Fruit fly (Drosophila melanogaster) whole organism, embryonic: Measurements from ENCODE around the gene Mst57Da.

Source experiments
- Adf1 ChIP-seq: fragments of 200-800 bp; sonication (Bioruptor generic); IDR thresholded peaks from 2 replicates; pipeline ENCODE4 v1.3.6; 2022; ENCODE audit warnings: missing biosample characterization, missing genetic modification characterization
- BEAF-32 ChIP-seq: fragments of 200-800 bp; sonication (Bioruptor generic); optimal IDR thresholded peaks from 3 replicates; lab custom pipeline; 2017; ENCODE audit warnings: missing biosample characterization, missing genetic modification characterization, mild to moderate bottlenecking, moderate library complexity, missing genetic modification reagents
- C15 ChIP-seq: fragments of 200-800 bp; sonication (Bioruptor generic); IDR thresholded peaks from 3 replicates; pipeline ENCODE4 v1.3.6; 2022; ENCODE audit warnings: missing biosample characterization, missing genetic modification characterization
- CG10209 ChIP-seq: fragments of 200-800 bp; sonication (Bioruptor generic); optimal IDR thresholded peaks from 3 replicates; lab custom pipeline; 2017; ENCODE audit warnings: missing biosample characterization, mild to moderate bottlenecking, missing genetic modification characterization, missing genetic modification reagents
- CG11085 ChIP-seq: fragments of 200-800 bp; sonication (Bioruptor generic); IDR thresholded peaks from 2 replicates; pipeline ENCODE4 v1.3.6; 2022; ENCODE audit warnings: missing biosample characterization, missing genetic modification characterization
- CG11456 ChIP-seq: fragments of 200-800 bp; sonication (Bioruptor generic); IDR thresholded peaks from 3 replicates; pipeline ENCODE4 v1.3.6; 2022; ENCODE audit warnings: missing biosample characterization, missing genetic modification characterization
- CG14441 ChIP-seq: fragments of 200-800 bp; sonication (Bioruptor generic); IDR thresholded peaks from 2 replicates; pipeline ENCODE4 v1.3.6; 2022; ENCODE audit warnings: missing biosample characterization, missing genetic modification characterization
- CG18262 ChIP-seq: fragments of 200-800 bp; optimal IDR thresholded peaks from 3 replicates; lab custom pipeline; 2019; ENCODE audit warnings: missing biosample characterization, mild to moderate bottlenecking, missing genetic modification characterization, moderate library complexity
- CG18764 ChIP-seq: fragments of 200-800 bp; sonication (Bioruptor generic); optimal IDR thresholded peaks from 3 replicates; lab custom pipeline; 2016; ENCODE audit warnings: missing biosample characterization, missing genetic modification characterization
- CG31224 ChIP-seq: fragments of 200-800 bp; sonication (Bioruptor generic); IDR thresholded peaks from 2 replicates; pipeline ENCODE4 v1.3.6; 2022; ENCODE audit warnings: missing biosample characterization, missing genetic modification characterization
- CG34422 ChIP-seq: fragments of 200-800 bp; sonication (Bioruptor generic); IDR thresholded peaks from 3 replicates; pipeline ENCODE4 v1.3.6; 2022; ENCODE audit warnings: missing biosample characterization, missing genetic modification characterization
- CG3847 ChIP-seq: fragments of 200-800 bp; sonication (Bioruptor generic); IDR thresholded peaks from 2 replicates; pipeline ENCODE4 v1.3.6; 2022; ENCODE audit warnings: missing biosample characterization, missing genetic modification characterization
- CG7745 ChIP-seq: fragments of 200-800 bp; sonication (Bioruptor generic); optimal IDR thresholded peaks from 2 replicates; lab custom pipeline; 2018; ENCODE audit warnings: missing biosample characterization, mild to moderate bottlenecking, missing genetic modification characterization, moderate library complexity
- CG7987 ChIP-seq: fragments of 200-800 bp; sonication (Bioruptor generic); optimal IDR thresholded peaks from 2 replicates; lab custom pipeline; 2018; ENCODE audit warnings: missing biosample characterization, mild to moderate bottlenecking, missing genetic modification characterization, moderate library complexity
- CG8281 ChIP-seq: fragments of 200-800 bp; sonication (Bioruptor generic); optimal IDR thresholded peaks from 2 replicates; lab custom pipeline; 2018; ENCODE audit warnings: missing biosample characterization, mild to moderate bottlenecking, missing genetic modification characterization, moderate library complexity
- Camta ChIP-seq: fragments of 200-800 bp; sonication (Bioruptor generic); optimal IDR thresholded peaks from 2 replicates; lab custom pipeline; 2016; ENCODE audit warnings: missing biosample characterization, missing genetic modification characterization
- CoRest ChIP-seq: fragments of 200-800 bp; sonication (Bioruptor generic); optimal IDR thresholded peaks from 3 replicates; lab custom pipeline; 2018; ENCODE audit warnings: missing biosample characterization, mild to moderate bottlenecking, missing genetic modification characterization, moderate library complexity
- E2f1 ChIP-seq: fragments of 200-800 bp; sonication (Bioruptor generic); IDR thresholded peaks from 2 replicates; pipeline ENCODE4 v1.3.6; 2022; ENCODE audit warnings: missing biosample characterization, missing genetic modification characterization
- Eip74EF ChIP-seq, 2 experiments: fragments of 200-800 bp in 1 of 2; fragments of >200 bp in 1 of 2; sonication (Bioruptor generic) in 1 of 2; optimal IDR thresholded peaks; 2 replicates each; lab custom pipeline; 2017 to 2019; ENCODE audit warnings: missing biosample characterization in 2 of 2, missing genetic modification characterization in 2 of 2, mild to moderate bottlenecking in 1 of 2, moderate library complexity in 1 of 2
- Gug ChIP-seq: fragments of 200-800 bp; sonication (Bioruptor generic); IDR thresholded peaks from 4 replicates; pipeline ENCODE4 v1.3.6; 2022; ENCODE audit warnings: missing biosample characterization, missing genetic modification characterization
- HLHmδ ChIP-seq: fragments of 200-800 bp; sonication (Bioruptor generic); optimal IDR thresholded peaks from 2 replicates; lab custom pipeline; 2018; ENCODE audit warnings: missing biosample characterization, mild to moderate bottlenecking, missing genetic modification characterization, moderate library complexity
- Mes4 ChIP-seq: fragments of 200-800 bp; sonication (Bioruptor generic); optimal IDR thresholded peaks from 2 replicates; lab custom pipeline; 2016; ENCODE audit warnings: missing biosample characterization, missing genetic modification characterization
- Myb ChIP-seq: fragments of 200-800 bp; sonication (Bioruptor generic); optimal IDR thresholded peaks from 2 replicates; lab custom pipeline; 2016; ENCODE audit warnings: missing biosample characterization, missing genetic modification characterization
- Neu2 ChIP-seq: fragments of 200-800 bp; sonication (Bioruptor generic); optimal IDR thresholded peaks from 3 replicates; lab custom pipeline; 2016; ENCODE audit warnings: missing biosample characterization, missing genetic modification characterization, borderline replicate concordance
- Oli ChIP-seq: fragments of 200-800 bp; sonication (Bioruptor generic); optimal IDR thresholded peaks from 2 replicates; lab custom pipeline; 2018; ENCODE audit warnings: missing biosample characterization, mild to moderate bottlenecking, missing genetic modification characterization, moderate library complexity
- Stat92E ChIP-seq, 3 experiments: fragments of >200 bp in 2 of 3; fragments of 200-800 bp in 1 of 3; sonication (Bioruptor generic) in 1 of 3; optimal IDR thresholded peaks; 2 replicates each; lab custom pipeline; 2017 to 2019; ENCODE audit warnings: missing biosample characterization in 3 of 3, missing genetic modification characterization in 3 of 3, mild to moderate bottlenecking in 1 of 3, moderate library complexity in 1 of 3
- Trl ChIP-seq, 3 experiments: fragments of >200 bp in 2 of 3; fragments of 200-800 bp in 1 of 3; sonication (Bioruptor generic) in 1 of 3; optimal IDR thresholded peaks; 2 replicates in 1 of 3; 3 replicates in 2 of 3; lab custom pipeline; 2016 to 2017; ENCODE audit warnings: missing biosample characterization in 1 of 3, missing genetic modification characterization in 1 of 3
- ac ChIP-seq: fragments of 200-800 bp; sonication (Bioruptor generic); optimal IDR thresholded peaks from 3 replicates; lab custom pipeline; 2017; ENCODE audit warnings: missing biosample characterization, mild to moderate bottlenecking, missing genetic modification characterization
- ash1 ChIP-seq: fragments of 200-800 bp; sonication (Bioruptor generic); optimal IDR thresholded peaks from 2 replicates; lab custom pipeline; 2018; ENCODE audit warnings: missing biosample characterization, mild to moderate bottlenecking, missing genetic modification characterization
- bigmax ChIP-seq: fragments of 200-800 bp; sonication (Bioruptor generic); optimal IDR thresholded peaks from 2 replicates; lab custom pipeline; 2018; ENCODE audit warnings: missing biosample characterization, mild to moderate bottlenecking, missing genetic modification characterization
- chn ChIP-seq: fragments of 200-800 bp; sonication (Bioruptor generic); optimal IDR thresholded peaks from 2 replicates; lab custom pipeline; 2016; ENCODE audit warnings: missing biosample characterization, missing genetic modification characterization
- crp ChIP-seq, 2 experiments: fragments of 200-800 bp; sonication (Bioruptor generic); optimal IDR thresholded peaks; 2 replicates in 1 of 2; 3 replicates in 1 of 2; lab custom pipeline; 2017; ENCODE audit warnings: missing biosample characterization in 2 of 2, missing genetic modification characterization in 2 of 2, mild to moderate bottlenecking in 1 of 2, moderate library complexity in 1 of 2
- fd3F ChIP-seq: fragments of 200-800 bp; sonication (Bioruptor generic); optimal IDR thresholded peaks from 2 replicates; lab custom pipeline; 2018; ENCODE audit warnings: missing biosample characterization, mild to moderate bottlenecking, missing genetic modification characterization, moderate library complexity
- fu2 ChIP-seq: fragments of 200-800 bp; sonication (Bioruptor generic); optimal IDR thresholded peaks from 2 replicates; lab custom pipeline; 2016; ENCODE audit warnings: missing biosample characterization, missing genetic modification characterization
- gem ChIP-seq: fragments of 200-800 bp; sonication (Bioruptor generic); optimal IDR thresholded peaks from 2 replicates; lab custom pipeline; 2019; ENCODE audit warnings: missing biosample characterization, mild to moderate bottlenecking, missing genetic modification characterization, moderate library complexity
- her ChIP-seq: fragments of 200-800 bp; sonication (Bioruptor generic); optimal IDR thresholded peaks from 2 replicates; lab custom pipeline; 2016; ENCODE audit warnings: missing biosample characterization, missing genetic modification characterization
- hkb ChIP-seq, 2 experiments: fragments of 200-800 bp in 1 of 2; fragments of >200 bp in 1 of 2; sonication (Bioruptor generic) in 1 of 2; IDR thresholded peaks in 1 of 2; optimal IDR thresholded peaks in 1 of 2; 2 replicates each; pipeline versions ENCODE4 v1.3.6 to Lab custom; 2017 to 2022; ENCODE audit warnings: missing biosample characterization in 1 of 2, missing genetic modification characterization in 1 of 2
- klu ChIP-seq: fragments of 200-800 bp; sonication (Bioruptor generic); IDR thresholded peaks from 2 replicates; pipeline ENCODE4 v1.3.6; 2022; ENCODE audit warnings: missing biosample characterization, missing genetic modification characterization
- lola ChIP-seq, 3 experiments: fragments of >200 bp in 2 of 3; fragments of 200-800 bp in 1 of 3; sonication (Bioruptor generic) in 1 of 3; optimal IDR thresholded peaks; 2 replicates each; lab custom pipeline; 2017 to 2019; ENCODE audit warnings: missing biosample characterization in 3 of 3, missing genetic modification characterization in 3 of 3, mild to moderate bottlenecking in 1 of 3, moderate library complexity in 1 of 3
- nmo ChIP-seq: fragments of 200-800 bp; sonication (Bioruptor generic); optimal IDR thresholded peaks from 2 replicates; lab custom pipeline; 2018; ENCODE audit warnings: missing biosample characterization, mild to moderate bottlenecking, missing genetic modification characterization, moderate library complexity
- sc ChIP-seq, 3 experiments: fragments of >200 bp in 2 of 3; fragments of 200-800 bp in 1 of 3; sonication (Bioruptor generic) in 1 of 3; optimal IDR thresholded peaks; 2 replicates in 2 of 3; 3 replicates in 1 of 3; lab custom pipeline; 2017; ENCODE audit warnings: mild to moderate bottlenecking in 1 of 3, missing biosample characterization in 1 of 3, missing genetic modification characterization in 1 of 3, missing genetic modification reagents in 1 of 3
- sens-2 ChIP-seq: fragments of 200-800 bp; sonication (Bioruptor generic); IDR thresholded peaks from 2 replicates; pipeline ENCODE4 v1.3.6; 2022; ENCODE audit warnings: missing biosample characterization, missing genetic modification characterization
- sim ChIP-seq: fragments of 200-800 bp; sonication (Bioruptor generic); IDR thresholded peaks from 2 replicates; pipeline ENCODE4 v1.3.6; 2022; ENCODE audit warnings: missing biosample characterization, missing genetic modification characterization
- tna ChIP-seq: fragments of 200-800 bp; sonication (Bioruptor generic); IDR thresholded peaks from 2 replicates; pipeline ENCODE4 v1.3.6; 2022; ENCODE audit warnings: missing biosample characterization, missing genetic modification characterization; ENCODE audit not compliant: partially characterized antibody
- vnd ChIP-seq: fragments of 200-800 bp; sonication (Bioruptor generic); IDR thresholded peaks from 3 replicates; pipeline ENCODE4 v1.3.6; 2022; ENCODE audit warnings: missing biosample characterization, missing genetic modification characterization; ENCODE audit not compliant: partially characterized antibody

Mst57Da gene

DNA sequence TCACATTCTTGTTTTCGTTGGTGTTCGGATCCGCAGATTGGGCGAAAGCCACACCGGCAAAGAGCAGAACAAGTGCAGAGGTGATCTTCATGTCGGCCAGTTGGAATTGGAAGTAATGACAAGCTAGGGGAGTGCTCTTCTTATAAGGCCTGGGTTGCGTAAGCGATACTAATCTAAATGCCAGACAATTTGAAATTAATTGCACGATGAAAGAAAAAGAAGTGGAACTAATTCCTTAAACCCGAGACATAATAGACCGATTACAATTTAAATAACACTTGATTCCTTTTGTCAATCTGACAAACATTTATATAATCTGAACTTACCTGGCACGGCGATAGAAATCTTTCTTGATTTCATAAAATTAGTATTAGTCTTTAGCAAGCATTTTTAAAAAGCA is 885 bp downstream of the Mst57Da start, which contains the start of gene Mst57Db (continued):
- TF ChIP-seq hkb (optimal IDR thresholded peaks at IDR 0.05; lab: Kevin White, UChicago) (no peak), hkb (GFP tag; IDR thresholded peaks at IDR 0.05; lab: Robert Waterston, UW) (no peak)

DNA sequence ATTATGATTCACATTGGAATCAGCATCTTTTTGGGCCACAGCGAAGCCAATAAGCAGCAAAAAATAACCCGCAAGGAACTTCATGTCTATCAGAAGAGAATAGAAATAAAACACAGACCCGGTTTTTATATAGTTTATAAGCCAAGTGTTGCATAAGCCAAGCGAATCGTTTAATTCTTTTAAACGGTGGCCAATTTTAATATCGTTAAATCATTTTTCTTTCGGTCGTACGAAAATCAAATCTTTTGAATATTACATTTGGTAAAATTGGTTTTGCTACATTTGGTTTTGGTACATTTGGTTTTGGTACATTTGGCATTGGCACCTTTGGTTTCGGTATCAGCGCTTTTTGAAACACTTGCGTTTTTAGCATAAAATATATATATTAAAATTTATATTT is 1.6 kb downstream of the Mst57Da start, which contains the start of gene Sfp96F:
TSS of gene Sfp96F (minus strand) at position 101 of the 400 bp plus-strand sequence.
- TF ChIP-seq CG34422 (GFP tag; lab: Robert Waterston, UW): no peak
- no peak for TF ChIP-seq CG11085 (GFP tag; lab: Robert Waterston, UW)
- TF ChIP-seq Stat92E (GFP tag; optimal IDR thresholded peaks at IDR 0.05; lab: Kevin White, UChicago): no peak
- TF ChIP-seq Mes4 (GFP tag; lab: Kevin White, UChicago): no peak
- no peak for TF ChIP-seq ash1
- TF ChIP-seq CG3847 (GFP tag; lab: Robert Waterston, UW): no peak
- no peak for TF ChIP-seq CG10209
- TF ChIP-seq klu (GFP tag; lab: Robert Waterston, UW): no peak
- no peak for TF ChIP-seq gem (tag; lab: Kevin White, UChicago)
- TF ChIP-seq Neu2 (GFP tag; lab: Kevin White, UChicago): no peak
- no peak for TF ChIP-seq Oli (tag; lab: Kevin White, UChicago)
- TF ChIP-seq CoRest (tag; lab: Kevin White, UChicago): no peak
- no peak for TF ChIP-seq sim (GFP tag; lab: Robert Waterston, UW)
- TF ChIP-seq, all 482 proteins: peak for 0

DNA sequence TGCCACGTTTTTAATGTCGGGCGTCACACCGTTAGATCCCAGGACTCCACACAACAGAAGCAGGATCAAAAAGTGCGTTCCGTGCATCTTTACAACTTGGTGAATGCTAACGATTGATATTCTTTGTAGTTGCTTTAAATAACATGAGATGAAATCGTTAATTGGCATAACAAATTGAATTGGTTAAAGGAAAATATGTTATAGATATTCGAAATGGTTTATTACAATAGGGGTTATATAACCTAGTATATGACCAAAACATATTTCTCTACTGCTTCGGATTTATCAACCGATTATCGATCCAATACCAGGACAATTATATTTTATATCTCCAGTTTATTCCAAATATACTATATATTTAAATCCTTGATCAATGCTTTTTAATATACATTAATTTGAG is 2.1 kb downstream of the Mst57Da start, which contains the start of gene Mst57Dc:
TSS of gene Mst57Dc (minus strand) at position 101 of the 400 bp plus-strand sequence.
- TF ChIP-seq ac (GFP tag; lab: Kevin White, UChicago): no peak
- no peak for TF ChIP-seq CG18262 (tag; lab: Kevin White, UChicago)
- TF ChIP-seq tna (GFP tag; lab: Robert Waterston, UW): no peak
- TF ChIP-seq Mes4 (GFP tag; lab: Kevin White, UChicago): no peak
- TF ChIP-seq chn: no peak
- TF ChIP-seq CG18764 (GFP tag; lab: Kevin White, UChicago): no peak
- no peak for TF ChIP-seq HLHmδ (GFP tag; lab: Kevin White, UChicago)
- TF ChIP-seq CG7745 (tag; lab: Kevin White, UChicago): no peak
- TF ChIP-seq fu2 (GFP tag; lab: Kevin White, UChicago): no peak
- TF ChIP-seq CG8281 (tag; lab: Kevin White, UChicago): no peak
- TF ChIP-seq vnd (GFP tag; lab: Robert Waterston, UW): no peak
- no peak for TF ChIP-seq Gug (GFP tag; lab: Robert Waterston, UW)
- TF ChIP-seq Camta: no peak
- no peak for TF ChIP-seq Trl (optimal IDR thresholded peaks at IDR 0.05; lab: Kevin White, UChicago)
- no peak for TF ChIP-seq Trl (GFP tag; optimal IDR thresholded peaks at IDR 0.05; lab: Kevin White, UChicago)
- no peak for TF ChIP-seq sc (optimal IDR thresholded peaks at IDR 0.05; lab: Kevin White, UChicago)
- TF ChIP-seq sc (GFP tag; optimal IDR thresholded peaks at IDR 0.05; lab: Kevin White, UChicago): no peak
- TF ChIP-seq lola (GFP tag; optimal IDR thresholded peaks at IDR 0.05; lab: Kevin White, UChicago): no peak
- no peak for TF ChIP-seq BEAF-32 (GFP tag; lab: Kevin White, UChicago)
- no peak for TF ChIP-seq crp (GFP tag; optimal IDR thresholded peaks at IDR 0.05; lab: Kevin White, UChicago)

DNA sequence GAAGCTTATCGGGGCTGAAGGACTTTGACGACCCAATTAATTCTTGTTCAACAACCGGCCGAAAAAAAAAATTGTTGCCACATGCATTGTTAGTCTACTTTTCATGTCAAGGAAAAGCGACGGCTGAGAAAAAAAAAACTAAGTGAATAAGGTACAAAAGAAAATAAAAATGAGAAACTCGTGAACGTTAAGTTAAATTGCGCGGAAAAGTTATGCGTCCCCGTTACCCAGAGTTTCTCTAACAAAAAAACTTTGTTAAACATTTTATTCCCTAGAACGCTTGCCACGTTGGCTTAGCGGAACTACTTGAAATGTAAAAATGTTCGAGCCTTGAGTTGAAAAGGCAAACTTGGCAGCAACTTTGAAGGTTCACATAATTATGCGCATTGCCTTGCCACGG is 16.5 kb downstream of the Mst57Da start, which contains the start of gene CG14354:
TSS of gene CG14354 (plus strand) at position 301 of the 400 bp plus-strand sequence.
- TF ChIP-seq her (no peak), C15 (GFP tag; lab: Robert Waterston, UW) (no peak), sens-2 (GFP tag; lab: Robert Waterston, UW) (no peak), bigmax (GFP tag; lab: Kevin White, UChicago) (no peak), CG11456 (no peak), Eip74EF (GFP tag; optimal IDR thresholded peaks at IDR 0.05; lab: Kevin White, UChicago) (no peak), fd3F (GFP tag; lab: Kevin White, UChicago) (no peak), CG7987 (no peak), CG31224 (GFP tag; lab: Robert Waterston, UW) (no peak), Adf1 (no peak), Myb (GFP tag; lab: Kevin White, UChicago) (no peak), nmo (GFP tag; lab: Kevin White, UChicago) (no peak), CG14441 (GFP tag; lab: Robert Waterston, UW) (no peak), E2f1 (GFP tag; lab: Robert Waterston, UW) (no peak)
